Fruit fly (Drosophila melanogaster): ENCODE data around the gene Pten.

- TF ChIP-seq usp (GFP tag; optimal IDR thresholded peaks at IDR 0.05) (no peak), psq (optimal IDR thresholded peaks at IDR 0.05) (no peak), CG8478 (optimal IDR thresholded peaks at IDR 0.05) (no peak), Dll (optimal IDR thresholded peaks at IDR 0.05) (no peak)
Measured at dm6 chr2L:10238726-10239652, 21.9 kb downstream of the Pten start, which contains the start of gene me31B.
